Worm (Caenorhabditis elegans) whole organism, early embryonic: ENCODE data around the gene Y40B10A.5.

Experiments used
- ets-7 ChIP-seq: sonication (generic microtip); optimal IDR thresholded peaks from 2 replicates; lab custom pipeline; 2016; ENCODE audit warnings: missing genotype, missing genetic modification characterization, missing compliant biosample characterization
- hmbx-1 ChIP-seq: sonication (generic microtip); optimal IDR thresholded peaks from 2 replicates; lab custom pipeline; 2016; ENCODE audit warnings: mild to moderate bottlenecking, missing genetic modification characterization, missing compliant biosample characterization
- scrt-1 ChIP-seq: fragments of 200-800 bp; sonication (Bioruptor generic); IDR thresholded peaks from 2 replicates; pipeline ENCODE4 v1.3.6; 2022; ENCODE audit warnings: missing genetic modification characterization, missing compliant biosample characterization

ce11 chrV:2031454-2031853 lies 14.4 kb downstream of the Y40B10A.5 start, which contains the start of gene hil-6:
- TF ChIP-seq hmbx-1 (tag; lab: Kevin White, UChicago) (no peak), ets-7 (tag; lab: Kevin White, UChicago) (no peak), scrt-1 (GFP tag; lab: Robert Waterston, UW) (no peak)
